Worm (Caenorhabditis elegans) whole organism, L4/young adult: ENCODE measurements around the gene C16D2.3.

Experiments
- W03F9.2 ChIP-seq: fragments of 150-350 bp; optimal IDR thresholded peaks from 2 replicates; lab custom pipeline; 2014; ENCODE audit warnings: missing biosample characterization, missing genetic modification characterization
- him-1 ChIP-seq: sonication (generic microtip); optimal IDR thresholded peaks from 2 replicates; lab custom pipeline; 2016; ENCODE audit warnings: missing genotype, missing genetic modification reagents, missing genetic modification characterization, missing compliant biosample characterization

- no peak for TF ChIP-seq him-1 (tag; lab: Kevin White, UChicago)
- peak; percentile 6 for TF ChIP-seq W03F9.2
Observed at ce11 chrII:9128132-9128531, 9.8 kb upstream of the C16D2.3 start.
